Worm (Caenorhabditis elegans): Measurements from ENCODE around the gene ctsa-4.1.
A peak's percentile ranks its signal among the peaks of the same experiment; 100 is the strongest.

The ctsa-4.1 gene

ce11 chrII:6355396-6356346 is 11.1 kb upstream of the ctsa-4.1 start, which contains the start of gene C32D5.11:
C32D5.11 (minus strand) TSS chrII:6355446.
- TF ChIP-seq zag-1 (tag; optimal IDR thresholded peaks at IDR 0.05) (no peak), aly-2 (tag; optimal IDR thresholded peaks at IDR 0.05) (no peak), pax-3 (tag; optimal IDR thresholded peaks at IDR 0.05) (peak; percentile 17), nhr-28 (tag; optimal IDR thresholded peaks at IDR 0.05) (no peak), mef-2 (tag; optimal IDR thresholded peaks at IDR 0.05) (no peak), isw-1 (GFP tag; IDR thresholded peaks at IDR 0.05) (peak; percentile 63), C34B4.2 (tag; optimal IDR thresholded peaks at IDR 0.05) (no peak), zip-4 (GFP tag; optimal IDR thresholded peaks at IDR 0.05) (no peak), fkh-4 (tag; optimal IDR thresholded peaks at IDR 0.05; ENCODE audit: borderline replicate concordance) (no peak), ztf-11 (tag; optimal IDR thresholded peaks at IDR 0.05) (no peak), C04F5.9 (tag; optimal IDR thresholded peaks at IDR 0.05) (peak; percentile 8), mdl-1 (tag; optimal IDR thresholded peaks at IDR 0.05) (peak in 1 of 2 experiments; percentile 61), fos-1 (tag; optimal IDR thresholded peaks at IDR 0.05) (peak; percentile 35), nhr-84 (tag; optimal IDR thresholded peaks at IDR 0.05) (no peak), C16A3.4 (tag; optimal IDR thresholded peaks at IDR 0.05) (peak; percentile 90), nhr-19 (GFP tag; conservative IDR thresholded peaks at IDR 0.05) (peak; percentile 72), lin-14 (GFP tag; optimal IDR thresholded peaks at IDR 0.05) (peak; percentile 91), efl-1 (optimal IDR thresholded peaks at IDR 0.05) (peak; percentile 57 to 75), efl-1 (GFP tag; optimal IDR thresholded peaks at IDR 0.05 in 1 of 2) (peak; percentile 72 to 97), ces-1 (GFP tag; optimal IDR thresholded peaks at IDR 0.05) (no peak), lin-15B (tag; optimal IDR thresholded peaks at IDR 0.05) (peak; percentile 57), pag-3 (tag; optimal IDR thresholded peaks at IDR 0.05; ENCODE audit: borderline replicate concordance, insufficient read depth) (peak; percentile 1), egl-13 (tag; optimal IDR thresholded peaks at IDR 0.05) (peak; percentile 21), sptf-1 (tag; optimal IDR thresholded peaks at IDR 0.05) (no peak), nhr-237 (tag; optimal IDR thresholded peaks at IDR 0.05) (no peak), egl-27 (tag; optimal IDR thresholded peaks at IDR 0.05) (no peak), nhr-90 (tag; optimal IDR thresholded peaks at IDR 0.05; ENCODE audit: poor library complexity) (peak; percentile 47), skn-1 (tag; optimal IDR thresholded peaks at IDR 0.05) (peak; percentile 54), nhr-11 (tag; optimal IDR thresholded peaks at IDR 0.05) (no peak), nhr-71 (tag; optimal IDR thresholded peaks at IDR 0.05) (peak; percentile 89), lin-39 (tag; optimal IDR thresholded peaks at IDR 0.05) (peak; percentile 12), vab-15 (tag; optimal IDR thresholded peaks at IDR 0.05) (no peak), ama-1 (optimal IDR thresholded peaks at IDR 0.05) (no peak), ets-5 (GFP tag; IDR thresholded peaks at IDR 0.05) (no peak), mab-9 (GFP tag; IDR thresholded peaks at IDR 0.05) (no peak), unc-30 (tag; optimal IDR thresholded peaks at IDR 0.05) (no peak), unc-86 (tag; optimal IDR thresholded peaks at IDR 0.05) (peak; percentile 78), dpl-1 (GFP tag; optimal IDR thresholded peaks at IDR 0.05) (peak; percentile 49 to 81 (median 78)), ceh-82 (tag; optimal IDR thresholded peaks at IDR 0.05) (peak; percentile 51 to 77 (median 70)), lsy-2 (tag; optimal IDR thresholded peaks at IDR 0.05) (peak; percentile 82 to 86), unc-62 (GFP tag; optimal IDR thresholded peaks at IDR 0.05) (no peak), grh-1 (GFP tag; IDR thresholded peaks at IDR 0.05) (peak; percentile 32; the same call in 1 of the 2 replicates), jun-1 (tag; optimal IDR thresholded peaks at IDR 0.05) (peak; percentile 48), ceh-88 (GFP tag; IDR thresholded peaks at IDR 0.05) (no peak), ceh-90 (tag; optimal IDR thresholded peaks at IDR 0.05) (no peak), nhr-77 (tag; optimal IDR thresholded peaks at IDR 0.05) (peak; percentile 72), tlp-1 (tag; optimal IDR thresholded peaks at IDR 0.05) (no peak), xbp-1 (tag; optimal IDR thresholded peaks at IDR 0.05) (peak; percentile 79), elt-2 (tag; optimal IDR thresholded peaks at IDR 0.05) (no peak), nhr-20 (tag; optimal IDR thresholded peaks at IDR 0.05) (peak; percentile 87), nhr-47 (tag; optimal IDR thresholded peaks at IDR 0.05) (peak; percentile 84)
